Fruit fly (Drosophila melanogaster) whole organism, adult: ENCODE data around the gene Nf1.

Experiments
- CG12768 ChIP-seq: fragments of 200-800 bp; sonication (Bioruptor generic); optimal IDR thresholded peaks from 2 replicates; lab custom pipeline; 2017; ENCODE audit warnings: missing biosample characterization, missing genetic modification characterization, mild to moderate bottlenecking, moderate library complexity, missing genetic modification reagents
- CG14711 ChIP-seq: fragments of 200-800 bp; sonication (Bioruptor generic); optimal IDR thresholded peaks from 2 replicates; lab custom pipeline; 2018; ENCODE audit warnings: missing biosample characterization, mild to moderate bottlenecking, missing genetic modification characterization, moderate library complexity
- CG1620 ChIP-seq: fragments of 200-800 bp; sonication (Bioruptor generic); optimal IDR thresholded peaks from 2 replicates; lab custom pipeline; 2016; ENCODE audit warnings: missing biosample characterization, missing genetic modification characterization
- CG33017 ChIP-seq: fragments of 200-800 bp; sonication (Bioruptor generic); optimal IDR thresholded peaks from 2 replicates; lab custom pipeline; 2018; ENCODE audit warnings: missing biosample characterization, mild to moderate bottlenecking, missing genetic modification characterization, moderate library complexity
- CG5204 ChIP-seq: fragments of 200-800 bp; sonication (Bioruptor generic); optimal IDR thresholded peaks from 2 replicates; lab custom pipeline; 2016; ENCODE audit warnings: missing biosample characterization, missing genetic modification characterization
- CG7045 ChIP-seq: fragments of 200-800 bp; sonication (Bioruptor generic); optimal IDR thresholded peaks from 2 replicates; lab custom pipeline; 2017; ENCODE audit warnings: missing biosample characterization, mild to moderate bottlenecking, missing genetic modification characterization
- Clk ChIP-seq: fragments of 200-800 bp; sonication (Bioruptor generic); optimal IDR thresholded peaks from 2 replicates; lab custom pipeline; 2017; ENCODE audit warnings: missing biosample characterization, missing genetic modification characterization
- Crg-1 ChIP-seq: fragments of 200-800 bp; sonication (Bioruptor generic); optimal IDR thresholded peaks from 2 replicates; lab custom pipeline; 2016; ENCODE audit warnings: missing biosample characterization, missing genetic modification characterization
- Hr96 ChIP-seq: fragments of 200-800 bp; sonication (Bioruptor generic); optimal IDR thresholded peaks from 2 replicates; lab custom pipeline; 2016; ENCODE audit warnings: missing biosample characterization, missing genetic modification characterization
- cic ChIP-seq: fragments of 200-800 bp; sonication (Bioruptor generic); optimal IDR thresholded peaks from 2 replicates; lab custom pipeline; 2017; ENCODE audit warnings: missing biosample characterization, mild to moderate bottlenecking, missing genetic modification characterization, moderate library complexity
- cnc ChIP-seq, 2 experiments: fragments of >200 bp; optimal IDR thresholded peaks; 2 replicates each; lab custom pipeline; 2017
- ovo ChIP-seq: fragments of 200-800 bp; sonication (Bioruptor generic); optimal IDR thresholded peaks from 2 replicates; lab custom pipeline; 2016; ENCODE audit warnings: missing biosample characterization, missing genetic modification characterization
- pad ChIP-seq: fragments of 200-800 bp; sonication (Bioruptor generic); optimal IDR thresholded peaks from 3 replicates; lab custom pipeline; 2017; ENCODE audit warnings: missing biosample characterization, missing genetic modification characterization, mild to moderate bottlenecking, moderate library complexity, missing genetic modification reagents
- toe ChIP-seq: fragments of 200-800 bp; sonication (Bioruptor generic); optimal IDR thresholded peaks from 2 replicates; lab custom pipeline; 2016; ENCODE audit warnings: missing biosample characterization, missing genetic modification characterization

- TF ChIP-seq Clk, result no peak
- TF ChIP-seq CG33017 (tag; lab: Kevin White, UChicago), result no peak
- TF ChIP-seq ovo (GFP tag; lab: Kevin White, UChicago), result no peak
- no peak for TF ChIP-seq CG1620 (GFP tag; lab: Kevin White, UChicago)
- TF ChIP-seq CG12768 (GFP tag; lab: Kevin White, UChicago), result no peak
- no peak for TF ChIP-seq pad (GFP tag; lab: Kevin White, UChicago)
- no peak for TF ChIP-seq Crg-1 (GFP tag; lab: Kevin White, UChicago)
- TF ChIP-seq toe (GFP tag; lab: Kevin White, UChicago), result no peak
- no peak for TF ChIP-seq CG14711 (tag; lab: Kevin White, UChicago)
- no peak for TF ChIP-seq cnc (optimal IDR thresholded peaks at IDR 0.05; lab: Kevin White, UChicago)
- TF ChIP-seq CG5204 (GFP tag; lab: Kevin White, UChicago), result no peak
- no peak for TF ChIP-seq Hr96 (GFP tag; lab: Kevin White, UChicago)
- no peak for TF ChIP-seq CG7045 (GFP tag; lab: Kevin White, UChicago)
- no peak for TF ChIP-seq cic (GFP tag; lab: Kevin White, UChicago)
Observed at dm6 chr3R:26019232-26019631, 36.4 kb downstream of the Nf1 start.
